Worm (Caenorhabditis elegans): Measurements from ENCODE around the gene dnj-1.

DNA sequence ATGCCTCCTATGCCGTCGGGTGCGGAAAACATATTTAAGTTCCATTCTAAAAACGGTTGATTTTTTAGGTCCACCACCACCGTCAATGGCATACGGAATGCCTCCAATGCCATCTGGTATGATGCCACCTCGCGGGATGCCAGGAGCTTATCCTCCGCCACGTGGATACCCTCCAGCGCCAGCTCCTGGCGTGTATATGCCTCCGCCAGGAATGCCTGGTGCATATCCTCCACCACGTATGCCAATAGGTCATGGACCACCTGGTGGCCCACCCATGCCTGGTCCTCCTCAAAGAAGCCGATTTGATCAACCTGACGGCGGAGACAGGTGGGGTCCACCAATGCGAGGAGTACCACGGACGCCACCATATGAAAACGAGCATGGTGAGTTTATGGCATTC is 12.6 kb downstream of the dnj-1 start:
- TF ChIP-seq klf-2 (GFP tag; conservative IDR thresholded peaks at IDR 0.05) = 0 out of 2 replicates have a peak, but pooled peaks have one; percentile 49
- TF ChIP-seq tab-1 (GFP tag; IDR thresholded peaks at IDR 0.05) = no peak
- no peak for TF ChIP-seq T22C8.4 (GFP tag; IDR thresholded peaks at IDR 0.05)

Measured in whole organism, midembryonic.